Worm (Caenorhabditis elegans): Measurements from ENCODE around the gene prdx-2.

DNA sequence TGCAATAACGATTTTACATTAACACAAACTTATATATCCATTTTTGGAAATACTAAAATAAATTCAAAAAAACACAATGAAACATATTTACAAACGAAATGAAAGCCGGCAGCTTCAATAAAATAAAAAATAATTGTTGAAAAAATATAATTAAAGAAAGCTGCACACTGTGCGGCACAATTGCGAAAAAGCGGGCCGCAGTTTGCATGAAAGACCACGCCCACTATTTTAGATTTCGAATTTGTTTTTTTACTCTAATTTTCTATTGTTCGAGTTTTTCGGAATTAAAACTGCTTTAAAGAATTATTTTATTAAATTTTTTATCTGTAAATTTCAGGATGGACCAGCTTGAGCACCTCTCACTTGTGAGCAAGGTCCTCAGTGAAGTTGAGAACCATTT is 21.2 kb downstream of the prdx-2 start, which contains the start of gene mog-5:
- TF ChIP-seq unc-39 (tag; optimal IDR thresholded peaks at IDR 0.05) = no peak
- no peak for TF ChIP-seq nhr-12 (tag; optimal IDR thresholded peaks at IDR 0.05)
- TF ChIP-seq elt-3 (tag; optimal IDR thresholded peaks at IDR 0.05) = no peak
- TF ChIP-seq ztf-11 (tag; optimal IDR thresholded peaks at IDR 0.05) = no peak
- TF ChIP-seq nhr-237 (tag; optimal IDR thresholded peaks at IDR 0.05) = peak; percentile 8
- TF ChIP-seq hlh-1 (tag; optimal IDR thresholded peaks at IDR 0.05) = peak; percentile 52
- peak; percentile 74 for TF ChIP-seq ces-1 (GFP tag; optimal IDR thresholded peaks at IDR 0.05)
- no peak for TF ChIP-seq mab-5 (tag; optimal IDR thresholded peaks at IDR 0.05)
- TF ChIP-seq elt-1 (tag; optimal IDR thresholded peaks at IDR 0.05; ENCODE audit: borderline replicate concordance, insufficient read depth) = no peak
- TF ChIP-seq snpc-4 (tag; optimal IDR thresholded peaks at IDR 0.05) = no peak
- peak; percentile 58 for TF ChIP-seq ham-2 (GFP tag; optimal IDR thresholded peaks at IDR 0.05)
